Fruit fly (Drosophila melanogaster) whole organism, embryonic: Measurements from ENCODE around the gene CG10445.
A peak's percentile ranks its signal among the peaks of the same experiment; 100 is the strongest.

Experiments used
- B-H1 ChIP-seq: fragments of 200-800 bp; sonication (Bioruptor generic); IDR thresholded peaks from 3 replicates; pipeline ENCODE4 v1.3.6; 2022; ENCODE audit warnings: missing biosample characterization, missing genetic modification characterization
- Bgb ChIP-seq: fragments of 200-800 bp; sonication (Bioruptor generic); IDR thresholded peaks from 2 replicates; pipeline ENCODE4 v1.3.6; 2022; ENCODE audit warnings: missing biosample characterization, missing genetic modification characterization; ENCODE audit not compliant: partially characterized antibody
- Blimp-1 ChIP-seq: fragments of 200-800 bp; sonication (Bioruptor generic); optimal IDR thresholded peaks from 3 replicates; lab custom pipeline; 2018; ENCODE audit warnings: missing biosample characterization, missing genetic modification characterization, mild to moderate bottlenecking, moderate library complexity, missing genetic modification reagents
- CG1024 ChIP-seq: fragments of 200-800 bp; sonication (Bioruptor generic); IDR thresholded peaks from 2 replicates; pipeline ENCODE4 v1.3.6; 2022; ENCODE audit warnings: missing biosample characterization, missing genetic modification characterization
- CG10543 ChIP-seq: fragments of 200-800 bp; sonication (Bioruptor generic); optimal IDR thresholded peaks from 3 replicates; lab custom pipeline; 2017; ENCODE audit warnings: missing biosample characterization, mild to moderate bottlenecking, missing genetic modification characterization, moderate library complexity
- CG11398 ChIP-seq: fragments of 200-800 bp; sonication (Bioruptor generic); optimal IDR thresholded peaks from 2 replicates; lab custom pipeline; 2016; ENCODE audit warnings: missing biosample characterization, missing genetic modification characterization
- CG1233 ChIP-seq: fragments of 200-800 bp; sonication (Bioruptor generic); optimal IDR thresholded peaks from 4 replicates; lab custom pipeline; 2018; ENCODE audit warnings: missing biosample characterization, mild to moderate bottlenecking, missing genetic modification characterization
- CG13624 ChIP-seq: fragments of 200-800 bp; sonication (Bioruptor generic); optimal IDR thresholded peaks from 2 replicates; lab custom pipeline; 2016; ENCODE audit warnings: missing biosample characterization, missing genetic modification characterization
- CG13775 ChIP-seq: fragments of 200-800 bp; sonication (Bioruptor generic); optimal IDR thresholded peaks from 3 replicates; lab custom pipeline; 2017; ENCODE audit warnings: missing biosample characterization, mild to moderate bottlenecking, missing genetic modification characterization
- CG17186 ChIP-seq: fragments of 200-800 bp; sonication (Bioruptor generic); optimal IDR thresholded peaks from 3 replicates; lab custom pipeline; 2017; ENCODE audit warnings: missing biosample characterization, missing genetic modification reagents, missing genetic modification characterization
- CG17385 ChIP-seq: fragments of 200-800 bp; sonication (Bioruptor generic); optimal IDR thresholded peaks from 3 replicates; lab custom pipeline; 2018; ENCODE audit warnings: missing biosample characterization, mild to moderate bottlenecking, missing genetic modification characterization
- CG18599 ChIP-seq: fragments of 200-800 bp; sonication (Bioruptor generic); optimal IDR thresholded peaks from 3 replicates; lab custom pipeline; 2017; ENCODE audit warnings: missing biosample characterization, missing genetic modification characterization, mild to moderate bottlenecking, moderate library complexity, missing genetic modification reagents
- CG2712 ChIP-seq: fragments of 200-800 bp; optimal IDR thresholded peaks from 3 replicates; lab custom pipeline; 2019; ENCODE audit warnings: missing biosample characterization, mild to moderate bottlenecking, missing genetic modification characterization, moderate library complexity
- CG3065 ChIP-seq: fragments of 200-800 bp; sonication (Bioruptor generic); optimal IDR thresholded peaks from 2 replicates; lab custom pipeline; 2016; ENCODE audit warnings: missing biosample characterization, missing genetic modification characterization
- CG31365 ChIP-seq: fragments of 200-800 bp; sonication (Bioruptor generic); optimal IDR thresholded peaks from 2 replicates; lab custom pipeline; 2018; ENCODE audit warnings: missing biosample characterization, mild to moderate bottlenecking, missing genetic modification characterization
- CG31388 ChIP-seq: fragments of 200-800 bp; sonication (Bioruptor generic); optimal IDR thresholded peaks from 2 replicates; lab custom pipeline; 2016; ENCODE audit warnings: missing biosample characterization, missing genetic modification characterization
- CG32532 ChIP-seq: fragments of 200-800 bp; sonication (Bioruptor generic); IDR thresholded peaks from 2 replicates; pipeline ENCODE4 v1.3.6; 2022; ENCODE audit warnings: missing biosample characterization, missing genetic modification characterization
- CG6272 ChIP-seq: fragments of 200-800 bp; sonication (Bioruptor generic); IDR thresholded peaks from 2 replicates; pipeline ENCODE4 v1.3.6; 2022; ENCODE audit warnings: missing biosample characterization, missing genetic modification characterization
- CG8359 ChIP-seq: fragments of 200-800 bp; sonication (Bioruptor generic); optimal IDR thresholded peaks from 2 replicates; lab custom pipeline; 2017; ENCODE audit warnings: missing biosample characterization, mild to moderate bottlenecking, missing genetic modification characterization, borderline replicate concordance
- CG8478 ChIP-seq: fragments of >200 bp; optimal IDR thresholded peaks from 2 replicates; lab custom pipeline; 2018
- D ChIP-seq, 2 experiments: fragments of 200-800 bp in 1 of 2; fragments of >200 bp in 1 of 2; sonication (Bioruptor generic) in 1 of 2; optimal IDR thresholded peaks; 2 replicates in 1 of 2; 3 replicates in 1 of 2; lab custom pipeline; 2017; ENCODE audit warnings: mild to moderate bottlenecking in 1 of 2, missing biosample characterization in 1 of 2, missing genetic modification characterization in 1 of 2, missing genetic modification reagents in 1 of 2
- E2f2 ChIP-seq: fragments of 200-800 bp; sonication (Bioruptor generic); IDR thresholded peaks from 2 replicates; pipeline ENCODE4 v1.3.6; 2022; ENCODE audit warnings: missing biosample characterization, missing genetic modification characterization
- Gsc ChIP-seq: fragments of 200-800 bp; sonication (Bioruptor generic); IDR thresholded peaks from 2 replicates; pipeline ENCODE4 v1.3.6; 2022; ENCODE audit warnings: missing biosample characterization, missing genetic modification characterization
- Hr39 ChIP-seq: fragments of >200 bp; optimal IDR thresholded peaks from 2 replicates; lab custom pipeline; 2017
- Jarid2 ChIP-seq: fragments of 200-800 bp; sonication (Bioruptor generic); optimal IDR thresholded peaks from 3 replicates; lab custom pipeline; 2017; ENCODE audit warnings: mild to moderate bottlenecking, missing biosample characterization, missing genetic modification reagents, missing genetic modification characterization
- Lpt ChIP-seq: fragments of >200 bp; optimal IDR thresholded peaks from 2 replicates; lab custom pipeline; 2018; ENCODE audit warnings: missing biosample characterization, missing genetic modification characterization
- Mes4 ChIP-seq: fragments of 200-800 bp; sonication (Bioruptor generic); optimal IDR thresholded peaks from 2 replicates; lab custom pipeline; 2016; ENCODE audit warnings: missing biosample characterization, missing genetic modification characterization
- Myb ChIP-seq: fragments of 200-800 bp; sonication (Bioruptor generic); optimal IDR thresholded peaks from 2 replicates; lab custom pipeline; 2016; ENCODE audit warnings: missing biosample characterization, missing genetic modification characterization
- Pdp1 ChIP-seq, 2 experiments: fragments of 200-800 bp; sonication (Bioruptor generic); optimal IDR thresholded peaks; 3 replicates each; lab custom pipeline; 2016; ENCODE audit warnings: missing biosample characterization in 2 of 2, missing genetic modification characterization in 2 of 2, mild to moderate bottlenecking in 1 of 2, moderate library complexity in 1 of 2
- Sin3A ChIP-seq: fragments of >200 bp; optimal IDR thresholded peaks from 2 replicates; lab custom pipeline; 2018
- chn ChIP-seq: fragments of 200-800 bp; sonication (Bioruptor generic); optimal IDR thresholded peaks from 2 replicates; lab custom pipeline; 2016; ENCODE audit warnings: missing biosample characterization, missing genetic modification characterization
- corto ChIP-seq: fragments of 200-800 bp; sonication (Bioruptor generic); optimal IDR thresholded peaks from 2 replicates; lab custom pipeline; 2016; ENCODE audit warnings: missing biosample characterization, mild to moderate bottlenecking, missing genetic modification characterization, moderate library complexity
- crc ChIP-seq: fragments of 200-800 bp; sonication (Bioruptor generic); optimal IDR thresholded peaks from 2 replicates; lab custom pipeline; 2016; ENCODE audit warnings: missing biosample characterization, missing genetic modification characterization
- dati ChIP-seq: fragments of 200-800 bp; sonication (Bioruptor generic); IDR thresholded peaks from 2 replicates; pipeline ENCODE4 v1.3.6; 2022; ENCODE audit warnings: missing biosample characterization, missing genetic modification characterization
- dimm ChIP-seq: fragments of 200-800 bp; sonication (Bioruptor generic); IDR thresholded peaks from 2 replicates; pipeline ENCODE4 v1.3.6; 2022; ENCODE audit warnings: missing biosample characterization, missing genetic modification characterization
- emc ChIP-seq: fragments of 200-800 bp; sonication (Bioruptor generic); optimal IDR thresholded peaks from 2 replicates; lab custom pipeline; 2016; ENCODE audit warnings: missing biosample characterization, missing genetic modification characterization
- inv ChIP-seq: fragments of 200-800 bp; sonication (Bioruptor generic); IDR thresholded peaks from 2 replicates; pipeline ENCODE4 v1.3.6; 2022; ENCODE audit warnings: missing biosample characterization, missing genetic modification characterization; ENCODE audit not compliant: partially characterized antibody
- ken ChIP-seq: fragments of 200-800 bp; sonication (Bioruptor generic); IDR thresholded peaks from 3 replicates; pipeline ENCODE4 v1.3.6; 2022; ENCODE audit warnings: missing biosample characterization, missing genetic modification characterization
- lbe ChIP-seq: fragments of 200-800 bp; sonication (Bioruptor generic); optimal IDR thresholded peaks from 2 replicates; lab custom pipeline; 2016; ENCODE audit warnings: missing biosample characterization, mild to moderate bottlenecking, missing genetic modification characterization
- nmo ChIP-seq: fragments of 200-800 bp; sonication (Bioruptor generic); optimal IDR thresholded peaks from 2 replicates; lab custom pipeline; 2018; ENCODE audit warnings: missing biosample characterization, mild to moderate bottlenecking, missing genetic modification characterization, moderate library complexity
- otp ChIP-seq: fragments of 200-800 bp; sonication (Bioruptor generic); IDR thresholded peaks from 3 replicates; pipeline ENCODE4, ENCODE4 v1.3.6; 2022; ENCODE audit warnings: missing biosample characterization, missing genetic modification characterization
- pan ChIP-seq, 4 experiments: fragments of >200 bp in 3 of 4; fragments of 200-800 bp in 1 of 4; sonication (Bioruptor generic) in 1 of 4; optimal IDR thresholded peaks in 3 of 4; IDR thresholded peaks in 1 of 4; 2 replicates each; pipeline versions ENCODE4 v1.3.6 to Lab custom; 2017 to 2022; ENCODE audit warnings: missing biosample characterization in 2 of 4, missing genetic modification characterization in 2 of 4, mixed read lengths in 1 of 4
- pho ChIP-seq: fragments of 200-800 bp; sonication (Bioruptor generic); optimal IDR thresholded peaks from 2 replicates; lab custom pipeline; 2016; ENCODE audit warnings: missing biosample characterization, missing genetic modification characterization
- schlank ChIP-seq: fragments of 200-800 bp; sonication (Bioruptor generic); optimal IDR thresholded peaks from 2 replicates; lab custom pipeline; 2018; ENCODE audit warnings: missing biosample characterization, mild to moderate bottlenecking, missing genetic modification characterization
- sim ChIP-seq: fragments of 200-800 bp; sonication (Bioruptor generic); IDR thresholded peaks from 2 replicates; pipeline ENCODE4 v1.3.6; 2022; ENCODE audit warnings: missing biosample characterization, missing genetic modification characterization
- slbo ChIP-seq: fragments of 200-800 bp; sonication (Bioruptor generic); IDR thresholded peaks from 2 replicates; pipeline ENCODE4 v1.3.6; 2022; ENCODE audit warnings: missing biosample characterization, missing genetic modification characterization
- sna ChIP-seq: fragments of 200-800 bp; sonication (Bioruptor generic); IDR thresholded peaks from 2 replicates; pipeline ENCODE4 v1.3.6; 2022; ENCODE audit warnings: missing biosample characterization, missing genetic modification characterization; ENCODE audit not compliant: partially characterized antibody
- stc ChIP-seq: fragments of 200-800 bp; sonication (Bioruptor generic); IDR thresholded peaks from 2 replicates; pipeline ENCODE4 v1.3.6; 2022; ENCODE audit warnings: missing biosample characterization, missing genetic modification characterization
- tx ChIP-seq: fragments of 200-800 bp; sonication (Bioruptor generic); optimal IDR thresholded peaks from 2 replicates; lab custom pipeline; 2016; ENCODE audit warnings: missing biosample characterization, missing genetic modification characterization
- vvl ChIP-seq: fragments of 200-800 bp; sonication (Bioruptor generic); IDR thresholded peaks from 2 replicates; pipeline ENCODE4 v1.3.6; 2022; ENCODE audit warnings: missing biosample characterization, missing genetic modification characterization
- zen2 ChIP-seq: fragments of 200-800 bp; sonication (Bioruptor generic); IDR thresholded peaks from 3 replicates; pipeline ENCODE4 v1.3.6; 2022; ENCODE audit warnings: missing biosample characterization, missing genetic modification characterization; ENCODE audit not compliant: partially characterized antibody

CG10445 gene

dm6 chr3R:7907311-7907710 lies 12.8 kb downstream of the CG10445 start, which contains the start of the genes Taf7 and EMC1 (continued):
- no peak for TF ChIP-seq pan (optimal IDR thresholded peaks at IDR 0.05; lab: Kevin White, UChicago)
- TF ChIP-seq pan (GFP tag; optimal IDR thresholded peaks at IDR 0.05 in 1 of 2, IDR thresholded peaks at IDR 0.05 in 1 of 2), result no peak
- peak; percentile 56 for TF ChIP-seq CG13624 (GFP tag; lab: Kevin White, UChicago)
- no peak for TF ChIP-seq CG8359 (GFP tag; lab: Kevin White, UChicago)
- TF ChIP-seq schlank (tag; lab: Kevin White, UChicago), result no peak
- no peak for TF ChIP-seq sim
- peak; percentile 98 for TF ChIP-seq inv (GFP tag; lab: Robert Waterston, UW)
- peak; percentile 69; the same call in 1 of the 3 replicates for TF ChIP-seq zen2 (GFP tag; lab: Robert Waterston, UW)
- TF ChIP-seq CG10543, result no peak
- no peak for TF ChIP-seq CG1233 (GFP tag; lab: Kevin White, UChicago)
- TF ChIP-seq nmo (GFP tag; lab: Kevin White, UChicago), result peak; percentile 92
- no peak for TF ChIP-seq CG2712 (tag; lab: Kevin White, UChicago)
- TF ChIP-seq CG17186 (GFP tag; lab: Kevin White, UChicago), result peak; percentile 76
- TF ChIP-seq sna, result peak; percentile 92
- no peak for TF ChIP-seq CG11398 (GFP tag; lab: Kevin White, UChicago)
- TF ChIP-seq ken, result no peak
- peak; percentile 17 for TF ChIP-seq tx (GFP tag; lab: Kevin White, UChicago)
- no peak for TF ChIP-seq CG31388 (GFP tag; lab: Kevin White, UChicago)
- peak; percentile 87 for TF ChIP-seq Bgb (GFP tag; lab: Robert Waterston, UW)
- TF ChIP-seq CG1024, result no peak
- TF ChIP-seq otp (GFP tag; lab: Robert Waterston, UW), result no peak
- no peak for TF ChIP-seq Lpt (GFP tag; lab: Kevin White, UChicago)
- TF ChIP-seq Gsc (GFP tag; lab: Robert Waterston, UW), result no peak
- TF ChIP-seq CG8478 (lab: Kevin White, UChicago), result peak; percentile 83
- TF ChIP-seq stc (GFP tag; lab: Robert Waterston, UW), result no peak
- TF ChIP-seq lbe (GFP tag; lab: Kevin White, UChicago), result no peak
- TF ChIP-seq emc (GFP tag; lab: Kevin White, UChicago), result peak; percentile 17
- peak; percentile 65 for TF ChIP-seq CG6272 (GFP tag; lab: Robert Waterston, UW)
- peak; percentile 100 for TF ChIP-seq Sin3A (lab: Kevin White, UChicago)
- peak; percentile 70 for TF ChIP-seq CG13775 (GFP tag; lab: Kevin White, UChicago)
- TF ChIP-seq pho (GFP tag; lab: Kevin White, UChicago), result peak; percentile 64
- no peak for TF ChIP-seq crc (GFP tag; lab: Kevin White, UChicago)
- peak; percentile 56 for TF ChIP-seq Myb
- no peak for TF ChIP-seq CG3065
- peak; percentile 27 for TF ChIP-seq chn (GFP tag; lab: Kevin White, UChicago)
- no peak for TF ChIP-seq Hr39 (lab: Kevin White, UChicago)
- peak; percentile 29 to 52 for TF ChIP-seq Pdp1 (GFP tag; optimal IDR thresholded peaks at IDR 0.05; lab: Kevin White, UChicago)
- TF ChIP-seq corto, result no peak
- TF ChIP-seq Mes4 (GFP tag; lab: Kevin White, UChicago), result peak; percentile 23
- TF ChIP-seq vvl (GFP tag; lab: Robert Waterston, UW), result no peak
- no peak for TF ChIP-seq B-H1 (GFP tag; lab: Robert Waterston, UW)
- TF ChIP-seq CG32532 (GFP tag; lab: Robert Waterston, UW), result 0 out of 2 replicates have a peak, but pooled peaks have one; percentile 22
- no peak for TF ChIP-seq Jarid2 (GFP tag; lab: Kevin White, UChicago)
- no peak for TF ChIP-seq CG17385 (GFP tag; lab: Kevin White, UChicago)
- TF ChIP-seq CG31365 (tag; lab: Kevin White, UChicago), result peak; percentile 65
- no peak for TF ChIP-seq CG18599 (GFP tag; lab: Kevin White, UChicago)
- no peak for TF ChIP-seq Blimp-1
- TF ChIP-seq E2f2 (GFP tag; lab: Robert Waterston, UW), result peak; percentile 26; the same call in 1 of the 2 replicates
- no peak for TF ChIP-seq dati (GFP tag; lab: Robert Waterston, UW)
- no peak for TF ChIP-seq D (optimal IDR thresholded peaks at IDR 0.05; lab: Kevin White, UChicago)
- no peak for TF ChIP-seq D (GFP tag; optimal IDR thresholded peaks at IDR 0.05; lab: Kevin White, UChicago)
- no peak for TF ChIP-seq dimm (GFP tag; lab: Robert Waterston, UW)
- TF ChIP-seq slbo (GFP tag; lab: Robert Waterston, UW), result peak; percentile 52
